Worm (Caenorhabditis elegans) whole organism, late embryonic: Measurements from ENCODE around the gene unc-82.

Experiments used
- C38D4.7 ChIP-seq: fragments of 200-800 bp; sonication (Bioruptor generic); optimal IDR thresholded peaks from 2 replicates; lab custom pipeline; 2018; ENCODE audit warnings: mild to moderate bottlenecking, missing genetic modification characterization, moderate library complexity, missing compliant biosample characterization
- F13H6.1 ChIP-seq: sonication (generic microtip); optimal IDR thresholded peaks from 2 replicates; lab custom pipeline; 2016; ENCODE audit warnings: missing genetic modification characterization, missing compliant biosample characterization
- Y22D7AL.16 ChIP-seq: sonication (generic microtip); optimal IDR thresholded peaks from 2 replicates; lab custom pipeline; 2016; ENCODE audit warnings: missing genetic modification characterization, missing compliant biosample characterization
- ahr-1 ChIP-seq: sonication (generic microtip); optimal IDR thresholded peaks from 2 replicates; lab custom pipeline; 2016; ENCODE audit warnings: missing genetic modification characterization, missing compliant biosample characterization
- ama-1 ChIP-seq: fragments of 150-350 bp; optimal IDR thresholded peaks from 2 replicates; lab custom pipeline; 2014
- ceh-2 ChIP-seq: sonication (generic microtip); optimal IDR thresholded peaks from 2 replicates; lab custom pipeline; 2016; ENCODE audit warnings: missing genotype, missing genetic modification characterization, missing compliant biosample characterization
- ceh-22 ChIP-seq: sonication (generic microtip); optimal IDR thresholded peaks from 2 replicates; lab custom pipeline; 2017; ENCODE audit warnings: missing biosample characterization, missing genetic modification characterization
- ceh-24 ChIP-seq: sonication (generic microtip); optimal IDR thresholded peaks from 2 replicates; lab custom pipeline; 2016; ENCODE audit warnings: mild to moderate bottlenecking, missing genetic modification characterization, missing compliant biosample characterization
- ceh-9 ChIP-seq: sonication (generic microtip); optimal IDR thresholded peaks from 2 replicates; lab custom pipeline; 2016; ENCODE audit warnings: mild to moderate bottlenecking, missing genetic modification characterization, inconsistent platforms, missing compliant biosample characterization
- elt-2 ChIP-seq: sonication (generic microtip); optimal IDR thresholded peaks from 2 replicates; lab custom pipeline; 2016; ENCODE audit warnings: missing genetic modification reagents, missing genetic modification characterization, missing compliant biosample characterization
- elt-4 ChIP-seq: sonication (generic microtip); optimal IDR thresholded peaks from 2 replicates; lab custom pipeline; 2016; ENCODE audit warnings: missing genetic modification characterization, missing compliant biosample characterization
- fax-1 ChIP-seq: sonication (generic microtip); optimal IDR thresholded peaks from 2 replicates; lab custom pipeline; 2016; ENCODE audit warnings: missing genotype, missing genetic modification characterization, missing compliant biosample characterization
- gmeb-2 ChIP-seq: sonication (generic microtip); optimal IDR thresholded peaks from 2 replicates; lab custom pipeline; 2016; ENCODE audit warnings: missing genetic modification characterization, inconsistent platforms, missing compliant biosample characterization
- hlh-13 ChIP-seq: fragments of 200-800 bp; sonication (Bioruptor generic); optimal IDR thresholded peaks from 2 replicates; lab custom pipeline; 2018; ENCODE audit warnings: mild to moderate bottlenecking, missing genetic modification characterization, missing compliant biosample characterization
- hlh-15 ChIP-seq: sonication (generic microtip); optimal IDR thresholded peaks from 2 replicates; lab custom pipeline; 2016; ENCODE audit warnings: missing genetic modification characterization, missing compliant biosample characterization
- hlh-30 ChIP-seq: sonication (generic microtip); optimal IDR thresholded peaks from 2 replicates; lab custom pipeline; 2017; ENCODE audit warnings: antibody characterized with exemption, missing genetic modification characterization, missing compliant biosample characterization; ENCODE audit not compliant: insufficient read depth
- lim-6 ChIP-seq: sonication (generic microtip); optimal IDR thresholded peaks from 2 replicates; lab custom pipeline; 2016; ENCODE audit warnings: missing genetic modification characterization, missing compliant biosample characterization
- madf-2 ChIP-seq: sonication (generic microtip); optimal IDR thresholded peaks from 2 replicates; lab custom pipeline; 2017; ENCODE audit warnings: missing genetic modification characterization, missing compliant biosample characterization
- nhr-11 ChIP-seq: fragments of 150-350 bp; optimal IDR thresholded peaks from 2 replicates; lab custom pipeline; 2014; ENCODE audit warnings: missing biosample characterization, missing genetic modification characterization
- nhr-232 ChIP-seq: sonication (generic microtip); optimal IDR thresholded peaks from 2 replicates; lab custom pipeline; 2016; ENCODE audit warnings: missing genetic modification characterization, missing compliant biosample characterization
- pag-3 ChIP-seq: sonication (generic microtip); optimal IDR thresholded peaks from 2 replicates; lab custom pipeline; 2016; ENCODE audit warnings: missing compliant biosample characterization, missing genetic modification characterization, borderline replicate concordance
- pat-9 ChIP-seq: fragments of 200-800 bp; sonication (Bioruptor generic); optimal IDR thresholded peaks from 2 replicates; lab custom pipeline; 2018; ENCODE audit warnings: mild to moderate bottlenecking, missing genetic modification characterization, moderate library complexity, missing compliant biosample characterization
- pax-1 ChIP-seq: fragments of 150-350 bp; optimal IDR thresholded peaks from 2 replicates; lab custom pipeline; 2014; ENCODE audit warnings: missing biosample characterization, missing genetic modification characterization
- pha-2 ChIP-seq: sonication (generic microtip); optimal IDR thresholded peaks from 2 replicates; lab custom pipeline; 2017; ENCODE audit warnings: mild to moderate bottlenecking, missing genetic modification characterization, missing compliant biosample characterization
- pqm-1 ChIP-seq: sonication (generic microtip); optimal IDR thresholded peaks from 2 replicates; lab custom pipeline; 2016; ENCODE audit warnings: missing genetic modification characterization, missing compliant biosample characterization
- pros-1 ChIP-seq: fragments of 150-350 bp; optimal IDR thresholded peaks from 2 replicates; lab custom pipeline; 2014; ENCODE audit warnings: missing biosample characterization, missing genetic modification reagents, missing genetic modification characterization
- ref-2 ChIP-seq: sonication (generic microtip); optimal IDR thresholded peaks from 2 replicates; lab custom pipeline; 2016; ENCODE audit warnings: missing genetic modification characterization, missing compliant biosample characterization
- rnt-1 ChIP-seq: sonication (generic microtip); optimal IDR thresholded peaks from 2 replicates; lab custom pipeline; 2016; ENCODE audit warnings: missing genetic modification characterization, missing compliant biosample characterization
- sox-4 ChIP-seq: sonication (generic microtip); optimal IDR thresholded peaks from 2 replicates; lab custom pipeline; 2017; ENCODE audit warnings: mild to moderate bottlenecking, missing genetic modification characterization, inconsistent platforms, missing compliant biosample characterization
- tbx-7 ChIP-seq: sonication (generic microtip); optimal IDR thresholded peaks from 2 replicates; lab custom pipeline; 2016; ENCODE audit warnings: missing genotype, missing genetic modification characterization, missing compliant biosample characterization
- ttx-3 ChIP-seq: sonication (generic microtip); optimal IDR thresholded peaks from 2 replicates; lab custom pipeline; 2016; ENCODE audit warnings: missing genetic modification reagents, missing genetic modification characterization, missing compliant biosample characterization
- unc-3 ChIP-seq, 2 experiments: fragments of 200-800 bp in 1 of 2; sonication (Bioruptor generic) in 1 of 2; sonication (generic microtip) in 1 of 2; conservative IDR thresholded peaks in 1 of 2; optimal IDR thresholded peaks in 1 of 2; 2 replicates each; pipeline versions ENCODE4 v1.3.6 to Lab custom; 2016 to 2022; ENCODE audit warnings: missing compliant biosample characterization in 2 of 2, missing genetic modification characterization in 2 of 2, missing genetic modification reagents in 1 of 2
- unc-55 ChIP-seq: sonication (generic microtip); optimal IDR thresholded peaks from 2 replicates; lab custom pipeline; 2017; ENCODE audit warnings: missing biosample characterization, missing genetic modification reagents, missing genetic modification characterization
- unc-86 ChIP-seq: sonication (generic microtip); optimal IDR thresholded peaks from 2 replicates; lab custom pipeline; 2016; ENCODE audit warnings: missing genetic modification characterization, missing compliant biosample characterization
- zip-5 ChIP-seq: sonication (generic microtip); optimal IDR thresholded peaks from 2 replicates; lab custom pipeline; 2016; ENCODE audit warnings: missing genetic modification characterization, missing compliant biosample characterization

unc-82 gene

ce11 chrIV:7440238-7440637, 15.9 kb downstream of the unc-82 start:
- TF ChIP-seq elt-2 = peak; percentile 86
- TF ChIP-seq unc-55 (GFP tag; lab: Kevin White, UChicago) = no peak
- TF ChIP-seq, all 69 proteins: peak for 1

ce11 chrIV:7445236-7445635, 20.9 kb downstream of the unc-82 start, which contains the start of gene valv-1:
Gene valv-1, minus strand, starts transcription at chrIV:7445336.
- TF ChIP-seq elt-2 (no peak), fax-1 (tag; lab: Kevin White, UChicago) (no peak), nhr-11 (tag; lab: Kevin White, UChicago) (no peak), sox-4 (tag; lab: Kevin White, UChicago) (no peak), elt-4 (tag; lab: Kevin White, UChicago) (no peak), pax-1 (tag; lab: Kevin White, UChicago) (no peak), pros-1 (tag; lab: Kevin White, UChicago) (no peak), ahr-1 (tag; lab: Kevin White, UChicago) (no peak), gmeb-2 (tag; lab: Kevin White, UChicago) (no peak), madf-2 (tag; lab: Kevin White, UChicago) (no peak), Y22D7AL.16 (tag; lab: Kevin White, UChicago) (no peak), ceh-22 (no peak), hlh-30 (tag; lab: Kevin White, UChicago) (no peak), ama-1 (lab: Kevin White, UChicago) (no peak), tbx-7 (no peak), rnt-1 (tag; lab: Kevin White, UChicago) (no peak), pqm-1 (no peak), pha-2 (tag; lab: Kevin White, UChicago) (no peak), ref-2 (tag; lab: Kevin White, UChicago) (no peak)

ce11 chrIV:7445995-7446394, 21.7 kb downstream of the unc-82 start, which contains the start of gene B0496.1:
Gene B0496.1, plus strand, starts transcription at chrIV:7446295.
- TF ChIP-seq madf-2 (tag; lab: Kevin White, UChicago) = no peak

- TF ChIP-seq C38D4.7 (GFP tag; lab: Kevin White, UChicago) = no peak
- TF ChIP-seq unc-86 (tag; lab: Kevin White, UChicago) = no peak
- TF ChIP-seq unc-3 (GFP tag; conservative IDR thresholded peaks at IDR 0.05; lab: Robert Waterston, UW) = no peak
- TF ChIP-seq unc-3 (tag; optimal IDR thresholded peaks at IDR 0.05; lab: Kevin White, UChicago) = no peak
- TF ChIP-seq ceh-9 (tag; lab: Kevin White, UChicago) = no peak
- TF ChIP-seq hlh-15 (tag; lab: Kevin White, UChicago) = no peak
- TF ChIP-seq pag-3 = no peak
- no peak for TF ChIP-seq ceh-2 (tag; lab: Kevin White, UChicago)
- TF ChIP-seq ttx-3 (tag; lab: Kevin White, UChicago) = no peak
- no peak for TF ChIP-seq elt-2
- no peak for TF ChIP-seq nhr-232 (tag; lab: Kevin White, UChicago)
- TF ChIP-seq F13H6.1 (tag; lab: Kevin White, UChicago) = no peak
- no peak for TF ChIP-seq zip-5
Measured at ce11 chrIV:7447556-7447955, 23.3 kb downstream of the unc-82 start, which contains the start of gene B0496.2. Gene B0496.2, plus strand, starts transcription at chrIV:7447856.

- TF ChIP-seq ceh-9 (tag; lab: Kevin White, UChicago) = no peak
- TF ChIP-seq hlh-13 (GFP tag; lab: Kevin White, UChicago) = no peak
- TF ChIP-seq hlh-30 (tag; lab: Kevin White, UChicago) = no peak
- TF ChIP-seq pat-9 = no peak
- no peak for TF ChIP-seq ceh-24 (tag; lab: Kevin White, UChicago)
- TF ChIP-seq lim-6 (tag; lab: Kevin White, UChicago) = no peak
- TF ChIP-seq ttx-3 (tag; lab: Kevin White, UChicago) = no peak
Measured at ce11 chrIV:7451345-7451744, 27.0 kb downstream of the unc-82 start, which contains the start of gene tes-1. Gene tes-1, minus strand, starts transcription at chrIV:7451445.
